Fruit fly (Drosophila melanogaster) whole organism, embryonic: ENCODE results near the gene CG15549.
A peak's percentile ranks its signal among the peaks of the same experiment; 100 is the strongest.

Experiments
- CG10321 ChIP-seq: fragments of 200-800 bp; sonication (Bioruptor generic); IDR thresholded peaks from 2 replicates; pipeline ENCODE4 v1.3.6; 2022; ENCODE audit warnings: missing biosample characterization, missing genetic modification characterization
- CG10565 ChIP-seq: fragments of 200-800 bp; sonication (Bioruptor generic); optimal IDR thresholded peaks from 3 replicates; lab custom pipeline; 2016; ENCODE audit warnings: missing biosample characterization, mild to moderate bottlenecking, missing genetic modification characterization
- CG11560 ChIP-seq: fragments of 200-800 bp; sonication (Bioruptor generic); IDR thresholded peaks from 3 replicates; pipeline ENCODE4 v1.3.6; 2022; ENCODE audit warnings: missing biosample characterization, missing genetic modification characterization
- CG11696 ChIP-seq: fragments of 200-800 bp; sonication (Bioruptor generic); IDR thresholded peaks from 2 replicates; pipeline ENCODE4 v1.3.6; 2022; ENCODE audit warnings: missing biosample characterization, missing genetic modification characterization
- CG12155 ChIP-seq: fragments of 200-800 bp; sonication (Bioruptor generic); optimal IDR thresholded peaks from 3 replicates; lab custom pipeline; 2016; ENCODE audit warnings: missing biosample characterization, missing genetic modification characterization
- CG13624 ChIP-seq: fragments of 200-800 bp; sonication (Bioruptor generic); optimal IDR thresholded peaks from 2 replicates; lab custom pipeline; 2016; ENCODE audit warnings: missing biosample characterization, missing genetic modification characterization
- CG14710 ChIP-seq: fragments of 200-800 bp; sonication (Bioruptor generic); optimal IDR thresholded peaks from 3 replicates; lab custom pipeline; 2019; ENCODE audit warnings: missing biosample characterization, mild to moderate bottlenecking, missing genetic modification characterization, moderate library complexity
- CG16863 ChIP-seq: fragments of 200-800 bp; sonication (Bioruptor generic); optimal IDR thresholded peaks from 3 replicates; lab custom pipeline; 2016; ENCODE audit warnings: missing biosample characterization, missing genetic modification characterization
- CG17186 ChIP-seq: fragments of 200-800 bp; sonication (Bioruptor generic); optimal IDR thresholded peaks from 3 replicates; lab custom pipeline; 2017; ENCODE audit warnings: missing biosample characterization, missing genetic modification reagents, missing genetic modification characterization
- CG17385 ChIP-seq: fragments of 200-800 bp; sonication (Bioruptor generic); optimal IDR thresholded peaks from 3 replicates; lab custom pipeline; 2018; ENCODE audit warnings: missing biosample characterization, mild to moderate bottlenecking, missing genetic modification characterization
- CG17829 ChIP-seq: fragments of 200-800 bp; optimal IDR thresholded peaks from 2 replicates; lab custom pipeline; 2019; ENCODE audit warnings: missing biosample characterization, mild to moderate bottlenecking, missing genetic modification characterization, moderate library complexity
- CG2116 ChIP-seq: fragments of 200-800 bp; sonication (Bioruptor generic); optimal IDR thresholded peaks from 3 replicates; lab custom pipeline; 2018; ENCODE audit warnings: missing biosample characterization, mild to moderate bottlenecking, missing genetic modification characterization
- CG32772 ChIP-seq: fragments of 200-800 bp; sonication (Bioruptor generic); IDR thresholded peaks from 2 replicates; pipeline ENCODE4 v1.3.6; 2022; ENCODE audit warnings: missing biosample characterization, missing genetic modification characterization
- CG4707 ChIP-seq: fragments of 200-800 bp; sonication (Bioruptor generic); optimal IDR thresholded peaks from 2 replicates; lab custom pipeline; 2018; ENCODE audit warnings: missing biosample characterization, mild to moderate bottlenecking, missing genetic modification characterization, moderate library complexity
- CG6791 ChIP-seq: fragments of 200-800 bp; sonication (Bioruptor generic); IDR thresholded peaks from 3 replicates; pipeline ENCODE4 v1.3.6; 2022; ENCODE audit warnings: missing biosample characterization, missing genetic modification characterization; ENCODE audit not compliant: partially characterized antibody
- CG8388 ChIP-seq: fragments of 200-800 bp; sonication (Bioruptor generic); optimal IDR thresholded peaks from 2 replicates; lab custom pipeline; 2019; ENCODE audit warnings: missing biosample characterization, mild to moderate bottlenecking, missing genetic modification characterization, moderate library complexity
- CG9727 ChIP-seq: fragments of 200-800 bp; sonication (Bioruptor generic); optimal IDR thresholded peaks from 3 replicates; lab custom pipeline; 2017; ENCODE audit warnings: missing biosample characterization, mild to moderate bottlenecking, missing genetic modification characterization
- Camta ChIP-seq: fragments of 200-800 bp; sonication (Bioruptor generic); optimal IDR thresholded peaks from 2 replicates; lab custom pipeline; 2016; ENCODE audit warnings: missing biosample characterization, missing genetic modification characterization
- D19A ChIP-seq: fragments of 200-800 bp; optimal IDR thresholded peaks from 3 replicates; lab custom pipeline; 2019; ENCODE audit warnings: missing biosample characterization, mild to moderate bottlenecking, missing genetic modification characterization, moderate library complexity
- Dp ChIP-seq: fragments of 200-800 bp; sonication (Bioruptor generic); optimal IDR thresholded peaks from 2 replicates; lab custom pipeline; 2018; ENCODE audit warnings: missing biosample characterization, mild to moderate bottlenecking, missing genetic modification characterization, moderate library complexity
- Hr39 ChIP-seq: fragments of >200 bp; optimal IDR thresholded peaks from 2 replicates; lab custom pipeline; 2017
- Hr51 ChIP-seq, 2 experiments: fragments of 200-800 bp; sonication (Bioruptor generic); optimal IDR thresholded peaks; 2 replicates in 1 of 2; 3 replicates in 1 of 2; lab custom pipeline; 2016 to 2018; ENCODE audit warnings: missing biosample characterization in 2 of 2, missing genetic modification characterization in 2 of 2, mild to moderate bottlenecking in 1 of 2, moderate library complexity in 1 of 2
- Hr78 ChIP-seq, 2 experiments: fragments of 200-800 bp in 1 of 2; fragments of >200 bp in 1 of 2; sonication (Bioruptor generic) in 1 of 2; optimal IDR thresholded peaks; 2 replicates each; lab custom pipeline; 2017 to 2019; ENCODE audit warnings: missing biosample characterization in 2 of 2, missing genetic modification characterization in 2 of 2, mild to moderate bottlenecking in 1 of 2, moderate library complexity in 1 of 2
- PHDP ChIP-seq: fragments of 200-800 bp; sonication (Bioruptor generic); optimal IDR thresholded peaks from 3 replicates; lab custom pipeline; 2018; ENCODE audit warnings: missing biosample characterization, mild to moderate bottlenecking, missing genetic modification characterization, moderate library complexity
- Sox102F ChIP-seq: fragments of 200-800 bp; sonication (Bioruptor generic); optimal IDR thresholded peaks from 2 replicates; lab custom pipeline; 2018; ENCODE audit warnings: missing biosample characterization, mild to moderate bottlenecking, missing genetic modification characterization, moderate library complexity
- Ssrp ChIP-seq: fragments of 200-800 bp; sonication (Bioruptor generic); optimal IDR thresholded peaks from 2 replicates; lab custom pipeline; 2018; ENCODE audit warnings: missing biosample characterization, mild to moderate bottlenecking, missing genetic modification characterization, moderate library complexity
- Vsx1 ChIP-seq: fragments of 200-800 bp; sonication (Bioruptor generic); optimal IDR thresholded peaks from 2 replicates; lab custom pipeline; 2017; ENCODE audit warnings: missing biosample characterization, mild to moderate bottlenecking, missing genetic modification characterization, missing genetic modification reagents
- ato ChIP-seq: fragments of 200-800 bp; sonication (Bioruptor generic); IDR thresholded peaks from 2 replicates; pipeline ENCODE4 v1.3.6; 2022; ENCODE audit warnings: missing biosample characterization, missing genetic modification characterization; ENCODE audit not compliant: partially characterized antibody
- eve ChIP-seq, 2 experiments: fragments of >200 bp; optimal IDR thresholded peaks; 2 replicates each; lab custom pipeline; 2017; ENCODE audit warnings: missing biosample characterization in 2 of 2, missing genetic modification characterization in 2 of 2
- eyg ChIP-seq: fragments of 200-800 bp; sonication (Bioruptor generic); optimal IDR thresholded peaks from 3 replicates; lab custom pipeline; 2016; ENCODE audit warnings: missing biosample characterization, missing genetic modification characterization
- fd3F ChIP-seq: fragments of 200-800 bp; sonication (Bioruptor generic); optimal IDR thresholded peaks from 2 replicates; lab custom pipeline; 2018; ENCODE audit warnings: missing biosample characterization, mild to moderate bottlenecking, missing genetic modification characterization, moderate library complexity
- fd96Cb ChIP-seq: fragments of 200-800 bp; sonication (Bioruptor generic); optimal IDR thresholded peaks from 2 replicates; lab custom pipeline; 2018; ENCODE audit warnings: missing biosample characterization, mild to moderate bottlenecking, missing genetic modification characterization, moderate library complexity
- ftz-f1 ChIP-seq: fragments of 200-800 bp; sonication (Bioruptor generic); optimal IDR thresholded peaks from 2 replicates; lab custom pipeline; 2016; ENCODE audit warnings: missing biosample characterization, missing genetic modification characterization
- grn ChIP-seq: fragments of 200-800 bp; sonication (Bioruptor generic); optimal IDR thresholded peaks from 3 replicates; lab custom pipeline; 2017; ENCODE audit warnings: missing biosample characterization, missing genetic modification characterization
- her ChIP-seq: fragments of 200-800 bp; sonication (Bioruptor generic); optimal IDR thresholded peaks from 2 replicates; lab custom pipeline; 2016; ENCODE audit warnings: missing biosample characterization, missing genetic modification characterization
- jing ChIP-seq: fragments of 200-800 bp; sonication (Bioruptor generic); optimal IDR thresholded peaks from 2 replicates; lab custom pipeline; 2018; ENCODE audit warnings: missing biosample characterization, mild to moderate bottlenecking, missing genetic modification characterization
- kay ChIP-seq: fragments of 200-800 bp; sonication (Bioruptor generic); optimal IDR thresholded peaks from 2 replicates; lab custom pipeline; 2016; ENCODE audit warnings: missing biosample characterization, missing genetic modification characterization
- mld ChIP-seq: fragments of 200-800 bp; sonication (Bioruptor generic); IDR thresholded peaks from 3 replicates; pipeline ENCODE4 v1.3.6; 2022; ENCODE audit warnings: missing biosample characterization, missing genetic modification characterization; ENCODE audit not compliant: partially characterized antibody
- pan ChIP-seq, 4 experiments: fragments of >200 bp in 3 of 4; fragments of 200-800 bp in 1 of 4; sonication (Bioruptor generic) in 1 of 4; optimal IDR thresholded peaks in 3 of 4; IDR thresholded peaks in 1 of 4; 2 replicates each; pipeline versions ENCODE4 v1.3.6 to Lab custom; 2017 to 2022; ENCODE audit warnings: missing biosample characterization in 2 of 4, missing genetic modification characterization in 2 of 4, mixed read lengths in 1 of 4
- pfk ChIP-seq: fragments of 200-800 bp; sonication (Bioruptor generic); optimal IDR thresholded peaks from 2 replicates; lab custom pipeline; 2018; ENCODE audit warnings: missing biosample characterization, mild to moderate bottlenecking, missing genetic modification characterization, moderate library complexity
- psq ChIP-seq: fragments of 200-800 bp; sonication (Bioruptor generic); optimal IDR thresholded peaks from 2 replicates; lab custom pipeline; 2017; ENCODE audit warnings: missing biosample characterization, missing genetic modification characterization
- ranshi ChIP-seq: fragments of 200-800 bp; sonication (Bioruptor generic); IDR thresholded peaks from 2 replicates; pipeline ENCODE4 v1.3.6; 2022; ENCODE audit warnings: missing biosample characterization, missing genetic modification characterization
- repo ChIP-seq: fragments of 200-800 bp; sonication (Bioruptor generic); optimal IDR thresholded peaks from 2 replicates; lab custom pipeline; 2016; ENCODE audit warnings: missing biosample characterization, missing genetic modification characterization
- ro ChIP-seq: fragments of 200-800 bp; sonication (Bioruptor generic); IDR thresholded peaks from 2 replicates; pipeline ENCODE4 v1.3.6; 2022; ENCODE audit warnings: missing biosample characterization, missing genetic modification characterization
- seq ChIP-seq: fragments of 200-800 bp; sonication (Bioruptor generic); IDR thresholded peaks from 2 replicates; pipeline ENCODE4 v1.3.6; 2022; ENCODE audit warnings: missing biosample characterization, missing genetic modification characterization
- shn ChIP-seq: fragments of 200-800 bp; sonication (Bioruptor generic); optimal IDR thresholded peaks from 3 replicates; lab custom pipeline; 2016; ENCODE audit warnings: missing biosample characterization, missing genetic modification characterization
- trem ChIP-seq: fragments of 200-800 bp; optimal IDR thresholded peaks from 3 replicates; lab custom pipeline; 2019; ENCODE audit warnings: missing biosample characterization, mild to moderate bottlenecking, missing genetic modification characterization, moderate library complexity
- zf30C ChIP-seq: fragments of 200-800 bp; sonication (Bioruptor generic); optimal IDR thresholded peaks from 3 replicates; lab custom pipeline; 2018; ENCODE audit warnings: missing biosample characterization, mild to moderate bottlenecking, missing genetic modification characterization

Gene CG15549

DNA sequence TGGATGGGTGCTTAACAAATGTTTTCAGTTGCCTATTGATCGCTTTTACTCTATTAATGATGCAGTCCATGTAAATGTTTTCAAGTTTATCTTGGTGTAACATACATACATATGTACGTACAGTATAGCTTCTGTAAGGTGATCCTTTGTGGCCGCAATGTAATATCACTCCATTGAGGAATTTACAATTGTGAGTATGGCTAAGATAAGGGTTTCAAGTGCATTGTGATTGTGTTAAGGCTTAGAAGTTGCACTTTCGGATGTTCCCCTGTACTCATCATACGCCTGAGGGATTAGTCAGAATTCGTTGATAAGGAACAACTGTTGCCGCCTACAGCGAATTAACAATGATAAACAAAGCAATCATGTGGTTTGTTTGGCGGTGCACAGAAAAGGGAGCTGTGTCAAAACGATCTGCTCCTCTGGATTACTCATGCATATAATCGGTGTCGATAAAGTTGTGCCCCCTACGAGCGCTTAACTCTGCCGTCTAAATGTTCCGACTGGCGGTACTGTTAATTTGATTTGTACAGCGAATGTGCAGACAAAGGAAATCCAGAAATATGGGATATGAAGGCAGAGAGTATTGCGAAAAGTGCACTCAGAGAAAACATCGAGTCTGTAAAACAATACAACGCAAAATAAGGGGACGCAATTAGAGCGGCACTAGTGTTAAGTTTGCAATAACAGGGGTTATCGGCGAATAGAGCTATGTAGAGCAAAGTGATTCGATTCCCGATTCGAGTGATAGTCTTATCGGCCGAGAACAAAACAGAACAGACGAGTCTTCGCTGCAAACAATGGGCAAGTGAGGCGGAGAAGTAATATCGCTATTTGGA, 48.4 kb downstream of the CG15549 start (continued):
- no peak for TF ChIP-seq mld (GFP tag; lab: Robert Waterston, UW)
- TF ChIP-seq CG13624 (GFP tag; lab: Kevin White, UChicago), result peak; percentile 52
- peak; percentile 55 for TF ChIP-seq CG17385 (GFP tag; lab: Kevin White, UChicago)
- TF ChIP-seq pan (optimal IDR thresholded peaks at IDR 0.05; lab: Kevin White, UChicago), result no peak
- TF ChIP-seq pan (GFP tag; optimal IDR thresholded peaks at IDR 0.05 in 1 of 2, IDR thresholded peaks at IDR 0.05 in 1 of 2), result peak in 1 of 2 experiments; percentile 82
- peak; percentile 49 for TF ChIP-seq Camta
- peak; percentile 71 for TF ChIP-seq Sox102F (GFP tag; lab: Kevin White, UChicago)
- TF ChIP-seq CG16863 (GFP tag; lab: Kevin White, UChicago), result peak; percentile 28
- TF ChIP-seq eyg, result no peak
- TF ChIP-seq ranshi (GFP tag; lab: Robert Waterston, UW), result peak; percentile 75
- TF ChIP-seq CG14710, result peak; percentile 32
- TF ChIP-seq Vsx1 (GFP tag; lab: Kevin White, UChicago), result no peak
- peak; percentile 51 for TF ChIP-seq CG8388
- TF ChIP-seq CG17186 (GFP tag; lab: Kevin White, UChicago), result no peak
- TF ChIP-seq CG32772, result peak; percentile 56; the same call in 1 of the 2 replicates
- no peak for TF ChIP-seq Hr78 (GFP tag; optimal IDR thresholded peaks at IDR 0.05; lab: Kevin White, UChicago)
- TF ChIP-seq Ssrp (tag; lab: Kevin White, UChicago), result peak; percentile 51
- no peak for TF ChIP-seq PHDP
- no peak for TF ChIP-seq CG6791 (GFP tag; lab: Robert Waterston, UW)
- TF ChIP-seq fd96Cb (tag; lab: Kevin White, UChicago), result peak; percentile 72
- peak; percentile 30 for TF ChIP-seq D19A (tag; lab: Kevin White, UChicago)
- no peak for TF ChIP-seq Hr39 (lab: Kevin White, UChicago)
- no peak for TF ChIP-seq CG2116 (GFP tag; lab: Kevin White, UChicago)
- TF ChIP-seq ato (GFP tag; lab: Robert Waterston, UW), result no peak
- TF ChIP-seq pfk (GFP tag; lab: Kevin White, UChicago), result no peak
- TF ChIP-seq Dp (GFP tag; lab: Kevin White, UChicago), result no peak
- TF ChIP-seq Hr51 (GFP tag; optimal IDR thresholded peaks at IDR 0.05; lab: Kevin White, UChicago), result peak; percentile 32 to 59
- no peak for TF ChIP-seq CG10565 (GFP tag; lab: Kevin White, UChicago)
- TF ChIP-seq trem (tag; lab: Kevin White, UChicago), result peak; percentile 0
- peak; percentile 23 for TF ChIP-seq CG9727 (GFP tag; lab: Kevin White, UChicago)
- no peak for TF ChIP-seq zf30C (GFP tag; lab: Kevin White, UChicago)
- no peak for TF ChIP-seq ro
- peak; percentile 65 for TF ChIP-seq her
- no peak for TF ChIP-seq ftz-f1 (GFP tag; lab: Kevin White, UChicago)
- TF ChIP-seq CG11696 (GFP tag; lab: Robert Waterston, UW), result peak; percentile 29; the same call in 1 of the 2 replicates
- peak; percentile 42; the same call in 1 of the 2 replicates for TF ChIP-seq seq (GFP tag; lab: Robert Waterston, UW)
- peak; percentile 38 for TF ChIP-seq CG4707
- peak; percentile 49 for TF ChIP-seq fd3F
- TF ChIP-seq eve (GFP tag; optimal IDR thresholded peaks at IDR 0.05; lab: Kevin White, UChicago), result no peak
- TF ChIP-seq CG10321 (GFP tag; lab: Robert Waterston, UW), result no peak
- TF ChIP-seq CG12155 (GFP tag; lab: Kevin White, UChicago), result peak; percentile 56
- TF ChIP-seq CG17829 (tag; lab: Kevin White, UChicago), result peak; percentile 31
- TF ChIP-seq psq (GFP tag; lab: Kevin White, UChicago), result no peak
- peak; percentile 35 for TF ChIP-seq jing
- peak; percentile 60; the same call in 1 of the 3 replicates for TF ChIP-seq CG11560 (tag; lab: Robert Waterston, UW)
- TF ChIP-seq repo (GFP tag; lab: Kevin White, UChicago), result peak; percentile 16
- TF ChIP-seq shn (GFP tag; lab: Kevin White, UChicago), result peak; percentile 38
- TF ChIP-seq grn (GFP tag; lab: Kevin White, UChicago), result peak; percentile 36
- peak; percentile 38 for TF ChIP-seq kay (GFP tag; lab: Kevin White, UChicago)
